Worm (Caenorhabditis elegans) whole organism, late embryonic: Measurements from ENCODE around the gene F28C6.5.

ENCODE experiments used
- F13H6.1 ChIP-seq: sonication (generic microtip); optimal IDR thresholded peaks from 2 replicates; lab custom pipeline; 2016; ENCODE audit warnings: missing genetic modification characterization, missing compliant biosample characterization
- ama-1 ChIP-seq: fragments of 150-350 bp; optimal IDR thresholded peaks from 2 replicates; lab custom pipeline; 2014
- ceh-2 ChIP-seq: sonication (generic microtip); optimal IDR thresholded peaks from 2 replicates; lab custom pipeline; 2016; ENCODE audit warnings: missing genotype, missing genetic modification characterization, missing compliant biosample characterization
- dmd-4 ChIP-seq: sonication (generic microtip); optimal IDR thresholded peaks from 2 replicates; lab custom pipeline; 2016; ENCODE audit warnings: borderline replicate concordance, missing genetic modification characterization, missing compliant biosample characterization
- elt-2 ChIP-seq: sonication (generic microtip); optimal IDR thresholded peaks from 2 replicates; lab custom pipeline; 2016; ENCODE audit warnings: missing genetic modification reagents, missing genetic modification characterization, missing compliant biosample characterization
- ets-4 ChIP-seq: sonication (generic microtip); optimal IDR thresholded peaks from 2 replicates; lab custom pipeline; 2016; ENCODE audit warnings: missing genetic modification characterization, missing compliant biosample characterization
- fkh-10 ChIP-seq: fragments of 150-350 bp; optimal IDR thresholded peaks from 2 replicates; lab custom pipeline; 2014; ENCODE audit warnings: missing biosample characterization, missing genetic modification reagents, missing genetic modification characterization
- hlh-15 ChIP-seq: sonication (generic microtip); optimal IDR thresholded peaks from 2 replicates; lab custom pipeline; 2016; ENCODE audit warnings: missing genetic modification characterization, missing compliant biosample characterization
- hlh-30 ChIP-seq: sonication (generic microtip); optimal IDR thresholded peaks from 2 replicates; lab custom pipeline; 2017; ENCODE audit warnings: antibody characterized with exemption, missing genetic modification characterization, missing compliant biosample characterization; ENCODE audit not compliant: insufficient read depth
- rnt-1 ChIP-seq: sonication (generic microtip); optimal IDR thresholded peaks from 2 replicates; lab custom pipeline; 2016; ENCODE audit warnings: missing genetic modification characterization, missing compliant biosample characterization
- tbx-7 ChIP-seq: sonication (generic microtip); optimal IDR thresholded peaks from 2 replicates; lab custom pipeline; 2016; ENCODE audit warnings: missing genotype, missing genetic modification characterization, missing compliant biosample characterization
- unc-86 ChIP-seq: sonication (generic microtip); optimal IDR thresholded peaks from 2 replicates; lab custom pipeline; 2016; ENCODE audit warnings: missing genetic modification characterization, missing compliant biosample characterization
- zip-5 ChIP-seq: sonication (generic microtip); optimal IDR thresholded peaks from 2 replicates; lab custom pipeline; 2016; ENCODE audit warnings: missing genetic modification characterization, missing compliant biosample characterization

ce11 chrII:8627907-8628306 lies 28.6 kb downstream of the F28C6.5 start:
- TF ChIP-seq ceh-2 (tag; lab: Kevin White, UChicago) = no peak
- no peak for TF ChIP-seq rnt-1 (tag; lab: Kevin White, UChicago)
- TF ChIP-seq unc-86 = no peak
- TF ChIP-seq F13H6.1 (tag; lab: Kevin White, UChicago) = no peak
- TF ChIP-seq zip-5 = no peak
- no peak for TF ChIP-seq tbx-7 (tag; lab: Kevin White, UChicago)
- TF ChIP-seq hlh-15 = no peak
- TF ChIP-seq ets-4 (tag; lab: Kevin White, UChicago) = no peak
- no peak for TF ChIP-seq hlh-30 (tag; lab: Kevin White, UChicago)
- no peak for TF ChIP-seq dmd-4 (tag; lab: Kevin White, UChicago)
- no peak for TF ChIP-seq elt-2
- no peak for TF ChIP-seq ama-1 (lab: Kevin White, UChicago)
- no peak for TF ChIP-seq fkh-10 (GFP tag; lab: Kevin White, UChicago)
